Worm (Caenorhabditis elegans) whole organism, mixed stage, embryonic: ENCODE data around the gene dpy-7.

ENCODE experiments used
- ceh-43 ChIP-seq: fragments of 200-800 bp; sonication (Bioruptor generic); optimal IDR thresholded peaks from 2 replicates; lab custom pipeline; 2018; ENCODE audit warnings: mild to moderate bottlenecking, missing genetic modification characterization, moderate library complexity, missing compliant biosample characterization
- nhr-76 ChIP-seq: sonication (generic microtip); optimal IDR thresholded peaks from 2 replicates; lab custom pipeline; 2017; ENCODE audit warnings: missing biosample characterization, missing genetic modification characterization
- unc-62 ChIP-seq: fragments of 150-350 bp; optimal IDR thresholded peaks from 2 replicates; lab custom pipeline; 2014; ENCODE audit warnings: missing biosample characterization, missing genetic modification reagents, missing genetic modification characterization
- ztf-11 ChIP-seq: fragments of 150-350 bp; optimal IDR thresholded peaks from 2 replicates; lab custom pipeline; 2014; ENCODE audit warnings: missing biosample characterization, missing genetic modification characterization

DNA sequence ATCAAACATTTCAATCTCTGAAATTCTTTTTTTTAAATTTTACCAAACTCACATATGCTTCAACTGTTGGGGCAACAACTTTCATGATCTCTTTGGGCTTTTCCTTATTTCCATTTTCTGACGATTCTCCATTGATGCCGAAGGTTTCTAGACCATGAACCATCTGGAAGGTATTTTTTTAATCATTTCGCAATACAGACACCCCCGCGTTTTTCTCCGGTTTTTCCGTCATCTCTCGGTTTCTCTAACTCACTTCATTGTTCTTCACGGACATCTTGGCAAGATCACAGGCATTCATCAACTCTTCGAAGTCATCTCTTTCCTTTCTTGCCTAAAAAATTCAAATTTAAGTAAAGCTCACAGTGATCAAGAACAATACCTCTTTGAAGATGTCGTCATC is 35.6 kb upstream of the dpy-7 start:
- TF ChIP-seq nhr-76 (tag; lab: Kevin White, UChicago) (no peak), unc-62 (GFP tag; lab: Kevin White, UChicago) (no peak), ztf-11 (tag; lab: Kevin White, UChicago) (no peak), ceh-43 (GFP tag; lab: Kevin White, UChicago) (no peak)
